Worm (Caenorhabditis elegans): ENCODE results near the gene algn-9.

DNA sequence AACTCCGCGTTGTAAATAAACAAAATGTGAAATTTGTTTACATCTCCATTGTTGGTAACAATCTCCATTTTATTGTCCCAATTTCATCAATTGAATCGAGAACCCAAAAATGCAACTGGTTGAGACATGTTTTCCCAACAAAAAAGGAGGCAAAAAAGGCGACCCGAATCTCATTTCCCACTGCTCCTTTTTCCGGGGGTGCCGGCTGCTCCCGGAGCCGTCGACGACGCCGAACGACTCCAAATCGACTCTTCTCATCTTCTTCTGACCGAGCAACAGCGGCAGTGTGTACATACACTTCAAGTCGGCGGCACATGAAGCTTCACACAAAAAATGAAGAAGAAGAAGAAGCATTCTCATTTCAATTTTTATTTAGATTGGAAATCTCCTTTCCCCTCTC is 17.7 kb upstream of the algn-9 start:
- TF ChIP-seq ZK337.2 (GFP tag; IDR thresholded peaks at IDR 0.05) (no peak), cey-2 (tag; optimal IDR thresholded peaks at IDR 0.05; ENCODE audit: borderline replicate concordance, insufficient read depth) (no peak), zip-2 (tag; optimal IDR thresholded peaks at IDR 0.05) (no peak), ZK546.5 (tag; optimal IDR thresholded peaks at IDR 0.05) (no peak), spr-3 (GFP tag; optimal IDR thresholded peaks at IDR 0.05) (no peak), mdl-1 (tag; optimal IDR thresholded peaks at IDR 0.05) (no peak)

Measured in whole organism, L4 larva.